Fruit fly (Drosophila melanogaster) whole organism, wandering third instar larva: ENCODE measurements around the gene CG9626.

Source experiments
- Abd-B ChIP-seq: fragments of >200 bp; optimal IDR thresholded peaks from 2 replicates; lab custom pipeline; 2017; ENCODE audit warnings: missing biosample characterization, missing genetic modification characterization
- CG32264 ChIP-seq: fragments of 200-800 bp; sonication (Bioruptor generic); optimal IDR thresholded peaks from 2 replicates; lab custom pipeline; 2016; ENCODE audit warnings: missing biosample characterization, missing genetic modification characterization
- CG9705 ChIP-seq: fragments of 200-800 bp; sonication (Bioruptor generic); optimal IDR thresholded peaks from 2 replicates; lab custom pipeline; 2018; ENCODE audit warnings: missing biosample characterization, mild to moderate bottlenecking, missing genetic modification characterization
- CrebA ChIP-seq: fragments of 200-800 bp; sonication (Bioruptor generic); optimal IDR thresholded peaks from 2 replicates; lab custom pipeline; 2016; ENCODE audit warnings: missing biosample characterization, mild to moderate bottlenecking, missing genetic modification characterization, borderline replicate concordance
- GATAd ChIP-seq: sonication (Bioruptor generic); optimal IDR thresholded peaks from 2 replicates; lab custom pipeline; 2016; ENCODE audit warnings: missing biosample characterization, missing genetic modification characterization
- HLH106 ChIP-seq: fragments of 200-800 bp; optimal IDR thresholded peaks from 3 replicates; lab custom pipeline; 2019; ENCODE audit warnings: missing biosample characterization, mild to moderate bottlenecking, missing genetic modification characterization, moderate library complexity
- Hnf4 ChIP-seq: fragments of 200-800 bp; sonication (Bioruptor generic); optimal IDR thresholded peaks from 2 replicates; lab custom pipeline; 2016; ENCODE audit warnings: missing biosample characterization, mild to moderate bottlenecking, missing genetic modification characterization
- Hr78 ChIP-seq: fragments of >200 bp; optimal IDR thresholded peaks from 2 replicates; lab custom pipeline; 2017; ENCODE audit warnings: missing biosample characterization, missing genetic modification characterization
- Hr83 ChIP-seq: fragments of 200-300 bp; sonication (Bioruptor generic); optimal IDR thresholded peaks from 2 replicates; lab custom pipeline; 2016; ENCODE audit warnings: missing biosample characterization, mild to moderate bottlenecking, missing genetic modification characterization, moderate library complexity; ENCODE audit not compliant: poor library complexity, severe bottlenecking
- Jra ChIP-seq: sonication (Bioruptor generic); optimal IDR thresholded peaks from 2 replicates; lab custom pipeline; 2016; ENCODE audit warnings: missing biosample characterization, missing genetic modification characterization
- Mio ChIP-seq: sonication (Bioruptor generic); optimal IDR thresholded peaks from 2 replicates; lab custom pipeline; 2016; ENCODE audit warnings: missing biosample characterization, missing genetic modification characterization
- Myc ChIP-seq: fragments of >200 bp; optimal IDR thresholded peaks from 2 replicates; lab custom pipeline; 2017
- N ChIP-seq: fragments of >200 bp; optimal IDR thresholded peaks from 2 replicates; lab custom pipeline; 2018; ENCODE audit warnings: missing biosample characterization, missing external identifiers, missing genetic modification characterization
- OdsH ChIP-seq: fragments of 200-800 bp; sonication (Bioruptor generic); optimal IDR thresholded peaks from 2 replicates; lab custom pipeline; 2016; ENCODE audit warnings: missing biosample characterization, mild to moderate bottlenecking, missing genetic modification characterization
- Rel ChIP-seq, 2 experiments: fragments of 200-800 bp; sonication (Bioruptor generic) in 1 of 2; optimal IDR thresholded peaks; 2 replicates in 1 of 2; 3 replicates in 1 of 2; lab custom pipeline; 2016 to 2019; ENCODE audit warnings: mild to moderate bottlenecking in 2 of 2, missing biosample characterization in 2 of 2, missing genetic modification characterization in 2 of 2, moderate library complexity in 1 of 2
- Sp1 ChIP-seq: fragments of 200-800 bp; sonication (Bioruptor generic); optimal IDR thresholded peaks from 3 replicates; lab custom pipeline; 2019; ENCODE audit warnings: missing biosample characterization, mild to moderate bottlenecking, missing genetic modification characterization, moderate library complexity
- Vsx2 ChIP-seq: fragments of 200-300, 225-300 bp; sonication (Bioruptor generic); optimal IDR thresholded peaks from 2 replicates; lab custom pipeline; 2018; ENCODE audit warnings: missing biosample characterization, missing genetic modification characterization; ENCODE audit not compliant: partially characterized antibody
- br ChIP-seq: fragments of 200-800 bp; sonication (Bioruptor generic); optimal IDR thresholded peaks from 2 replicates; lab custom pipeline; 2016; ENCODE audit warnings: missing biosample characterization, missing genetic modification characterization
- dl ChIP-seq, 2 experiments: fragments of 175-275, 200-275 bp in 1 of 2; fragments of 200-275 bp in 1 of 2; sonication (Bioruptor generic); optimal IDR thresholded peaks; lab custom pipeline; 2018; ENCODE audit warnings: mild to moderate bottlenecking in 2 of 2, missing biosample characterization in 2 of 2, missing genetic modification characterization in 2 of 2, moderate library complexity in 2 of 2; ENCODE audit not compliant: partially characterized antibody in 2 of 2, insufficient read depth in 1 of 2
- dmrt93B ChIP-seq: fragments of 200-800 bp; sonication (Bioruptor generic); optimal IDR thresholded peaks from 2 replicates; lab custom pipeline; 2018; ENCODE audit warnings: missing biosample characterization, mild to moderate bottlenecking, missing genetic modification characterization
- dsf ChIP-seq: sonication (Bioruptor generic); optimal IDR thresholded peaks from 2 replicates; lab custom pipeline; 2016; ENCODE audit warnings: missing biosample characterization, missing genetic modification characterization, borderline replicate concordance
- ey ChIP-seq: fragments of 200-800 bp; sonication (Bioruptor generic); optimal IDR thresholded peaks from 2 replicates; lab custom pipeline; 2016; ENCODE audit warnings: missing biosample characterization, missing genetic modification characterization
- foxo ChIP-seq, 2 experiments: fragments of 200-800 bp; sonication (Bioruptor generic); optimal IDR thresholded peaks; 2 replicates in 1 of 2; 3 replicates in 1 of 2; lab custom pipeline; 2016 to 2017; ENCODE audit warnings: missing biosample characterization in 2 of 2, missing genetic modification characterization in 2 of 2
- fru ChIP-seq: fragments of 200-800 bp; sonication (Bioruptor generic); optimal IDR thresholded peaks from 3 replicates; lab custom pipeline; 2016; ENCODE audit warnings: missing biosample characterization, mild to moderate bottlenecking, missing genetic modification characterization
- jim ChIP-seq: fragments of 175-275, 200-325 bp; sonication (Bioruptor generic); optimal IDR thresholded peaks from 2 replicates; lab custom pipeline; 2016; ENCODE audit warnings: missing biosample characterization, mild to moderate bottlenecking, missing genetic modification characterization
- lola ChIP-seq: fragments of >200 bp; optimal IDR thresholded peaks from 2 replicates; lab custom pipeline; 2017; ENCODE audit warnings: missing biosample characterization, missing genetic modification characterization
- pan ChIP-seq: fragments of >200 bp; optimal IDR thresholded peaks from 2 replicates; lab custom pipeline; 2017
- psq ChIP-seq: fragments of 200-800 bp; sonication (Bioruptor generic); optimal IDR thresholded peaks from 3 replicates; lab custom pipeline; 2017; ENCODE audit warnings: missing biosample characterization, mild to moderate bottlenecking, missing genetic modification characterization, moderate library complexity
- rgr ChIP-seq: fragments of 200-800 bp; sonication (Bioruptor generic); optimal IDR thresholded peaks from 3 replicates; lab custom pipeline; 2016; ENCODE audit warnings: missing biosample characterization, mild to moderate bottlenecking, missing genetic modification characterization
- sage ChIP-seq: fragments of 200-800 bp; sonication (Bioruptor generic); optimal IDR thresholded peaks from 2 replicates; lab custom pipeline; 2016; ENCODE audit warnings: missing biosample characterization, mild to moderate bottlenecking, missing genetic modification characterization
- sv ChIP-seq: fragments of 200-800 bp; sonication (Bioruptor generic); optimal IDR thresholded peaks from 3 replicates; lab custom pipeline; 2016; ENCODE audit warnings: missing biosample characterization, missing genetic modification characterization
- usp ChIP-seq: fragments of >200 bp; optimal IDR thresholded peaks from 2 replicates; lab custom pipeline; 2017; ENCODE audit warnings: missing biosample characterization, missing genetic modification characterization

CG9626 gene

DNA sequence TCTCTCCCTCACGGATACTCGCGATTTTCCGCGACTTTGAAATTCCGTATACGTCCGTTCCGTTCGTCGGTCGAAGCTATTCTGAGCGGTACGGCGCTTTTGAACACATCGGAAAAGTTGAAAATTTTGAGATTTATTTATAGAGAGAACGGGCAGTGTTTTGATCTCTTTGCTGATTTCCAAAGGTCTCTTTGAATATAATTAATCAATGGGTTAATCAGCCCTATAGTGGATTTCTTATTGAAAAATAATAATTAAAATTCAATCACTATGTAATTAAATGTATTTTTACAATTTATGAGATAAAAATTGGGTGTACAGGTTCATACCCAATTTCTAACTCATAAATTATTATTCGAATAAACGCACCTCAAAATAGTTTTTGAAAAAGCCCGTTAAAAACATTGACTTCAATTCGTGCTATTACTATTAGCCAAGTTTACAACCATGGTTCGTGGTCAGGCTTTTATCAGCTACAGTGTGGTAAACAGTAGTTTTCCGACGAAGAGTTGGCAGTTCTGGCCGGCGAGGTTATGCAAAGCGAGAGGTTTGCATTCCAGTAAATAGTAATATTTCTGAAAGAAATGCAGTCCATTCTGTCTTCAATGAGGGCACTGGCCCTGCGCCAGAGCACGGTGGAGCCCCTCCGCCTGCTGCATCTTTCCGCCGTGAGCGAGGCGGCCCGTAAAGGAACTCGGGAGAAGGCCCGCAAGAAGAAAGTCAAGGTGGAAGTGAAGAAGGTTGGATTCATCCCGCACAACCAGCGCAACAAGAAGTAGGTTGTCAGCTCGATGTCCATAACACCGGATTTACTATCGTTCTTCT lies at the start of gene CG9626, which contains the start of gene mRpL1:
Gene CG9626 (minus strand): TSS at position 51 of the 825 bp plus-strand sequence.
Gene mRpL1 (plus strand): TSS at position 513 of the 825 bp plus-strand sequence.
- TF ChIP-seq CG9705 (GFP tag; lab: Kevin White, UChicago) (no peak), Myc (lab: Kevin White, UChicago) (peak; percentile 18), CrebA (GFP tag; lab: Kevin White, UChicago) (no peak), fru (GFP tag; lab: Kevin White, UChicago) (peak; percentile 98)

DNA sequence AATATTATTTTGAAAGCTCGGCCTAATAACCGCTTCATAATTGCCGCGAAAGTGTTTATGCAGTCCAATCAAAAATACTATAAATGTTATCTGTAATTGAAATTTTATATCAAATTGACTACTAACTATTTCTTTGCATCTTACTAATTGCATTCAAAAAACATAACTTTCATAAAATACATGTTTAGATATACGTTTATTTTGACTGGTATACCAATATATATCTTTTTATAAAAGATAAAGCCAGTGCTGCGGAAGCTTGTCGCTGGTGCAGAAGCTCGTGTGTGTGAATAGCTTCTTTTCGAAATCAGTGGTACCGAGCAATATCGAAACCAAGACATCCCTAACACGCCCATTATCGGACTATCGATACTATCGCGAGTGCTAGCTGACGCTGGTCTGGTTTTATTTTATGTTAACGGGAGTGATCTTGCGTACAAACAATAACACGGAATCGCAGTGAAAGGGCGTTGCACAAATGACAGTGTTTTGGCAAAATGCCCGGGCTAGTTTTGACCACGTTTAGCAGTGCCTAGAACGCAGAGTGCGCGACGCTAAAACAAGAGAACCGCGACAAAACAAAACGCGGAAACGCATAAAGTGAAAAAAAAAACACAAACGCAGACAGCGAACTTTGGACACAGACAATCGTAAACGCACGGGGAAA lies 48.8 kb upstream of the CG9626 start, which contains the start of gene Atg13:
Gene Atg13 (plus strand): TSS at position 367 of the 667 bp plus-strand sequence.
- TF ChIP-seq N (GFP tag; lab: Kevin White, UChicago) (peak; percentile 8), Rel (GFP tag; optimal IDR thresholded peaks at IDR 0.05; lab: Kevin White, UChicago) (no peak), Rel (tag; optimal IDR thresholded peaks at IDR 0.05; lab: Kevin White, UChicago) (peak; percentile 46), Abd-B (GFP tag; lab: Kevin White, UChicago) (peak; percentile 32), Hr83 (no peak), sv (GFP tag; lab: Kevin White, UChicago) (peak; percentile 1), Hnf4 (GFP tag; lab: Kevin White, UChicago) (peak; percentile 73), psq (GFP tag; lab: Kevin White, UChicago) (peak; percentile 22), ey (peak; percentile 9), CrebA (GFP tag; lab: Kevin White, UChicago) (no peak), Sp1 (GFP tag; lab: Kevin White, UChicago) (peak; percentile 29), br (GFP tag; lab: Kevin White, UChicago) (no peak), dmrt93B (GFP tag; lab: Kevin White, UChicago) (no peak), Hr78 (no peak), HLH106 (tag; lab: Kevin White, UChicago) (peak; percentile 43)

DNA sequence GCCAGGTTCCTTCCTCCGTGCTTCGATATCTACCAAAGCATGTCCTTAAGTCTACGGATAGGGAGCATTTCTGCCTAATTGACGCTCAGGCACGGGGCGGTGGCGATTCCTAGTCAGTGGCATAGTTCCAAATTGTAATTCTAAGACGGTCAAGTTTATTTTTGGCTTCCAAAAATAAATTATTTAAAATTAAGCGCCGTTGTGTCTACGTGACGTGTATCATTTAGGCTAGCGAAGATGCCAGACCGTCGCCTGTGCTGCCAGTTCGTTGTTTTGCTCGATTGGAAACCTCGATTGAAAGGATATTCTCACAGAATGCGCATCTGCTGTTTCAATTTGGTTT lies 48.3 kb upstream of the CG9626 start:
- TF ChIP-seq Sp1 (GFP tag; lab: Kevin White, UChicago) (no peak), lola (GFP tag; lab: Kevin White, UChicago) (no peak), sv (GFP tag; lab: Kevin White, UChicago) (no peak), Hnf4 (GFP tag; lab: Kevin White, UChicago) (no peak), Myc (lab: Kevin White, UChicago) (no peak), ey (no peak), CG32264 (GFP tag; lab: Kevin White, UChicago) (no peak), usp (GFP tag; lab: Kevin White, UChicago) (no peak), HLH106 (tag; lab: Kevin White, UChicago) (no peak), pan (lab: Kevin White, UChicago) (no peak), OdsH (GFP tag; lab: Kevin White, UChicago) (no peak), dl (GFP tag; optimal IDR thresholded peaks at IDR 0.05; lab: Kevin White, UChicago; ENCODE audit: insufficient read depth in 1 of 2, partially characterized antibody in 2 of 2) (no peak), N (GFP tag; lab: Kevin White, UChicago) (no peak), dmrt93B (GFP tag; lab: Kevin White, UChicago) (no peak), jim (GFP tag; lab: Kevin White, UChicago) (no peak), Jra (GFP tag; lab: Kevin White, UChicago) (no peak), dsf (no peak), sage (GFP tag; lab: Kevin White, UChicago) (no peak), Hr83 (no peak), Mio (GFP tag; lab: Kevin White, UChicago) (no peak)
- TF ChIP-seq, all 38 proteins: peak for 0

DNA sequence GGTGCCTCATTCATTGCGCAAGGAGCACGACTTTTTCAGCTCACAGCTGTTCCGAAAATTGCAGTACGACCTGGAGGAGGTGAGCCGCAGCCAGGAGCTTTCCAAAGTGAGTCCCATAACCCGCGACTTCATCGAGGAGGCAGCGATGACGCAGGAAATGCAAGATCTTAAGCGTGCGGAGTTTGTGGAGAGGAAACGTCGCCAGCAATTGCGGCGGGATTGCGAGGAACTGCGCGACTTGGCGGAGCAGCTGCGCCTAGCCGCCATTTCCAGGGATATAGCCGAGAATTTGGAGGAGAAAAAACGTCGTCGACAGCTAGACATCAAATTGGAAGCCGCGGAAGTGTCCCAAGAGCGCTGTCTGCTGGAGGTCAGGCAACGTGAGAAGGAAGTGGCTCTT lies 47.1 kb upstream of the CG9626 start:
- TF ChIP-seq fru (GFP tag; lab: Kevin White, UChicago) (no peak), GATAd (GFP tag; lab: Kevin White, UChicago) (no peak), usp (GFP tag; lab: Kevin White, UChicago) (no peak), Hr83 (no peak), CG32264 (GFP tag; lab: Kevin White, UChicago) (no peak), rgr (no peak), ey (no peak), dl (GFP tag; optimal IDR thresholded peaks at IDR 0.05; lab: Kevin White, UChicago; ENCODE audit: insufficient read depth in 1 of 2, partially characterized antibody in 2 of 2) (no peak), foxo (GFP tag; optimal IDR thresholded peaks at IDR 0.05; lab: Kevin White, UChicago) (no peak), pan (lab: Kevin White, UChicago) (no peak), Myc (lab: Kevin White, UChicago) (no peak), HLH106 (tag; lab: Kevin White, UChicago) (no peak), Hnf4 (GFP tag; lab: Kevin White, UChicago) (no peak), dsf (no peak), Vsx2 (no peak), lola (GFP tag; lab: Kevin White, UChicago) (no peak), jim (GFP tag; lab: Kevin White, UChicago) (no peak)
